Worm (Caenorhabditis elegans) whole organism, L4 larva: Measurements from ENCODE around the gene C14B9.3.

Experiments
- F37D6.2 ChIP-seq: sonication (generic microtip); optimal IDR thresholded peaks from 2 replicates; lab custom pipeline; 2016; ENCODE audit warnings: mild to moderate bottlenecking, missing genetic modification characterization, missing compliant biosample characterization
- F49E8.2 ChIP-seq: sonication (generic microtip); optimal IDR thresholded peaks from 2 replicates; lab custom pipeline; 2016; ENCODE audit warnings: missing compliant biosample characterization, mild to moderate bottlenecking, missing genetic modification characterization, borderline replicate concordance
- T20F7.1 ChIP-seq: fragments of 200-800 bp; sonication (Bioruptor generic); optimal IDR thresholded peaks from 2 replicates; lab custom pipeline; 2018; ENCODE audit warnings: mild to moderate bottlenecking, missing genetic modification characterization, missing compliant biosample characterization
- Y5F2A.4 ChIP-seq: fragments of 200-800 bp; sonication (Bioruptor generic); optimal IDR thresholded peaks from 2 replicates; lab custom pipeline; 2018; ENCODE audit warnings: mild to moderate bottlenecking, missing genetic modification characterization, missing compliant biosample characterization
- ZK546.5 ChIP-seq, 2 experiments: sonication (generic microtip); optimal IDR thresholded peaks; 2 replicates each; lab custom pipeline; 2017; ENCODE audit warnings: missing biosample characterization in 2 of 2, missing genetic modification characterization in 2 of 2
- aha-1 ChIP-seq: fragments of 150-350 bp; peaks from one replicate; lab custom pipeline; 2014; ENCODE audit warnings: missing biosample characterization, missing genetic modification characterization
- arid-1 ChIP-seq: fragments of 200-800 bp; sonication (Bioruptor generic); conservative IDR thresholded peaks from 2 replicates; pipeline ENCODE4 v1.3.6; 2022; ENCODE audit warnings: missing genetic modification reagents, missing genetic modification characterization, missing compliant biosample characterization
- ceh-28 ChIP-seq: fragments of 150-350 bp; optimal IDR thresholded peaks from 2 replicates; lab custom pipeline; 2014; ENCODE audit warnings: missing biosample characterization, missing genetic modification reagents, missing genetic modification characterization
- ceh-44 ChIP-seq: fragments of 200-800 bp; sonication (Bioruptor generic); IDR thresholded peaks from 2 replicates; pipeline ENCODE4 v1.3.6; 2022; ENCODE audit warnings: missing genetic modification reagents, missing genetic modification characterization, missing compliant biosample characterization
- cey-2 ChIP-seq: sonication (generic microtip); optimal IDR thresholded peaks from 3 replicates; lab custom pipeline; 2017; ENCODE audit warnings: missing genetic modification characterization, mild to moderate bottlenecking, missing compliant biosample characterization, antibody characterized with exemption, borderline replicate concordance; ENCODE audit not compliant: insufficient read depth
- daf-16 ChIP-seq, 3 experiments: sonication (generic microtip); optimal IDR thresholded peaks; 2 replicates each; lab custom pipeline; 2016 to 2017; ENCODE audit warnings: missing genetic modification characterization in 3 of 3, missing genetic modification reagents in 3 of 3, mild to moderate bottlenecking in 2 of 3, missing compliant biosample characterization in 2 of 3, missing biosample characterization in 1 of 3, moderate library complexity in 1 of 3
- dmd-6 ChIP-seq: fragments of 200-800 bp; sonication (Bioruptor generic); IDR thresholded peaks from 2 replicates; pipeline ENCODE4 v1.3.6; 2022; ENCODE audit warnings: missing genetic modification reagents, missing genetic modification characterization, missing compliant biosample characterization
- dpl-1 ChIP-seq: fragments of 150-350 bp; optimal IDR thresholded peaks from 2 replicates; lab custom pipeline; 2014; ENCODE audit warnings: missing biosample characterization, missing genetic modification reagents, missing genetic modification characterization
- duxl-1 ChIP-seq: sonication (generic microtip); optimal IDR thresholded peaks from 2 replicates; lab custom pipeline; 2016; ENCODE audit warnings: mild to moderate bottlenecking, missing genetic modification characterization, moderate library complexity, missing compliant biosample characterization; ENCODE audit not compliant: poor library complexity
- dve-1 ChIP-seq: sonication (generic microtip); optimal IDR thresholded peaks from 2 replicates; lab custom pipeline; 2017; ENCODE audit warnings: antibody characterized with exemption, mild to moderate bottlenecking, missing genetic modification characterization, missing compliant biosample characterization; ENCODE audit not compliant: insufficient read depth
- fkh-10 ChIP-seq: fragments of 150-350 bp; optimal IDR thresholded peaks from 2 replicates; lab custom pipeline; 2014; ENCODE audit warnings: missing biosample characterization, missing genetic modification reagents, missing genetic modification characterization
- fos-1 ChIP-seq: fragments of 150-350 bp; optimal IDR thresholded peaks from 2 replicates; lab custom pipeline; 2014; ENCODE audit warnings: missing biosample characterization, missing genetic modification characterization
- hlh-11 ChIP-seq: fragments of 200-800 bp; sonication (Bioruptor generic); optimal IDR thresholded peaks from 2 replicates; lab custom pipeline; 2018; ENCODE audit warnings: mild to moderate bottlenecking, missing genetic modification characterization, missing compliant biosample characterization
- hlh-30 ChIP-seq: sonication (generic microtip); optimal IDR thresholded peaks from 2 replicates; lab custom pipeline; 2017; ENCODE audit warnings: antibody characterized with exemption, mild to moderate bottlenecking, missing genetic modification characterization, missing compliant biosample characterization; ENCODE audit not compliant: insufficient read depth
- hmg-1.1 ChIP-seq: fragments of 200-800 bp; sonication (Bioruptor generic); IDR thresholded peaks from 2 replicates; pipeline ENCODE4 v1.3.6; 2022; ENCODE audit warnings: missing genetic modification reagents, missing genetic modification characterization, missing compliant biosample characterization
- lin-1 ChIP-seq: fragments of 200-800 bp; sonication (Bioruptor generic); IDR thresholded peaks from 2 replicates; pipeline ENCODE4 v1.3.6; 2022; ENCODE audit warnings: missing genetic modification reagents, missing genetic modification characterization, missing compliant biosample characterization
- lin-15B ChIP-seq: fragments of 150-350 bp; sonication (generic microtip); optimal IDR thresholded peaks from 3 replicates; lab custom pipeline; 2014; ENCODE audit warnings: missing biosample characterization, missing genetic modification characterization
- lin-38 ChIP-seq: fragments of 200-800 bp; sonication (Bioruptor generic); IDR thresholded peaks from 2 replicates; pipeline ENCODE4 v1.3.6; 2022; ENCODE audit warnings: missing genetic modification reagents, missing genetic modification characterization, missing compliant biosample characterization
- lsy-2 ChIP-seq, 2 experiments: fragments of 150-350 bp in 1 of 2; sonication (generic microtip) in 1 of 2; optimal IDR thresholded peaks; 2 replicates each; lab custom pipeline; 2014 to 2017; ENCODE audit warnings: missing biosample characterization in 2 of 2, missing genetic modification characterization in 2 of 2
- madf-9 ChIP-seq: fragments of 200-800 bp; sonication (Bioruptor generic); conservative IDR thresholded peaks from 2 replicates; pipeline ENCODE4 v1.3.6; 2022; ENCODE audit warnings: missing genetic modification reagents, missing genetic modification characterization, missing compliant biosample characterization
- mdl-1 ChIP-seq, 2 experiments: fragments of 150-350 bp in 1 of 2; sonication (generic microtip) in 1 of 2; optimal IDR thresholded peaks; 2 replicates each; lab custom pipeline; 2014 to 2017; ENCODE audit warnings: missing biosample characterization in 2 of 2, missing genetic modification characterization in 2 of 2
- mep-1 ChIP-seq: fragments of 150-350 bp; sonication (generic microtip); optimal IDR thresholded peaks from 3 replicates; lab custom pipeline; 2014; ENCODE audit warnings: missing biosample characterization, missing genetic modification characterization
- mes-2 ChIP-seq: sonication (generic microtip); optimal IDR thresholded peaks from 2 replicates; lab custom pipeline; 2016; ENCODE audit warnings: missing genotype, mild to moderate bottlenecking, missing genetic modification characterization, missing compliant biosample characterization; ENCODE audit not compliant: poor library complexity, severe bottlenecking
- mxl-2 ChIP-seq: fragments of 200-800 bp; sonication (Bioruptor generic); conservative IDR thresholded peaks from 2 replicates; pipeline ENCODE4 v1.3.6; 2022; ENCODE audit warnings: missing genetic modification reagents, missing genetic modification characterization, missing compliant biosample characterization
- nhr-11 ChIP-seq: fragments of 150-350 bp; optimal IDR thresholded peaks from 2 replicates; lab custom pipeline; 2014; ENCODE audit warnings: missing biosample characterization, missing genetic modification characterization
- nhr-111 ChIP-seq: fragments of 200-800 bp; sonication (Bioruptor generic); optimal IDR thresholded peaks from 2 replicates; lab custom pipeline; 2018; ENCODE audit warnings: mild to moderate bottlenecking, missing genetic modification characterization, missing compliant biosample characterization
- nhr-237 ChIP-seq: sonication (generic microtip); optimal IDR thresholded peaks from 2 replicates; lab custom pipeline; 2017; ENCODE audit warnings: missing biosample characterization, missing genetic modification characterization
- nhr-28 ChIP-seq: fragments of 150-350 bp; optimal IDR thresholded peaks from 2 replicates; lab custom pipeline; 2014; ENCODE audit warnings: missing biosample characterization, missing genetic modification characterization
- nhr-6 ChIP-seq: fragments of 150-350 bp; optimal IDR thresholded peaks from 2 replicates; lab custom pipeline; 2014; ENCODE audit warnings: missing biosample characterization, missing genetic modification characterization
- nhr-77 ChIP-seq: fragments of 150-350 bp; optimal IDR thresholded peaks from 2 replicates; lab custom pipeline; 2014; ENCODE audit warnings: missing biosample characterization, missing genetic modification characterization
- pha-4 ChIP-seq, 2 experiments: fragments of 150-350 bp in 1 of 2; fragments of 200-800 bp in 1 of 2; sonication (Bioruptor generic) in 1 of 2; IDR thresholded peaks in 1 of 2; optimal IDR thresholded peaks in 1 of 2; 2 replicates each; pipeline versions ENCODE4 v1.3.6 to Lab custom; 2014 to 2022; ENCODE audit warnings: missing genetic modification characterization in 2 of 2, missing genetic modification reagents in 2 of 2, missing biosample characterization in 1 of 2, missing compliant biosample characterization in 1 of 2
- php-3 ChIP-seq: fragments of 200-800 bp; sonication (Bioruptor generic); IDR thresholded peaks from 2 replicates; pipeline ENCODE4 v1.3.6; 2022; ENCODE audit warnings: missing genetic modification reagents, missing genetic modification characterization, missing compliant biosample characterization
- pqm-1 ChIP-seq: sonication (generic microtip); optimal IDR thresholded peaks from 2 replicates; lab custom pipeline; 2017; ENCODE audit warnings: missing biosample characterization, missing genetic modification characterization
- rbr-2 ChIP-seq: sonication (generic microtip); optimal IDR thresholded peaks from 2 replicates; lab custom pipeline; 2016; ENCODE audit warnings: missing genotype, missing genetic modification characterization, missing compliant biosample characterization
- sdz-12 ChIP-seq: fragments of 200-800 bp; sonication (Bioruptor generic); optimal IDR thresholded peaks from 2 replicates; lab custom pipeline; 2018; ENCODE audit warnings: mild to moderate bottlenecking, missing genetic modification characterization, missing compliant biosample characterization
- snpc-1.2 ChIP-seq: fragments of 200-800 bp; sonication (Bioruptor generic); IDR thresholded peaks from 2 replicates; pipeline ENCODE4 v1.3.6; 2022; ENCODE audit warnings: missing genetic modification reagents, missing genetic modification characterization, missing compliant biosample characterization
- spr-1 ChIP-seq: sonication (generic microtip); optimal IDR thresholded peaks from 2 replicates; lab custom pipeline; 2016; ENCODE audit warnings: mild to moderate bottlenecking, missing genetic modification characterization, missing compliant biosample characterization
- unc-39 ChIP-seq: sonication (generic microtip); optimal IDR thresholded peaks from 2 replicates; lab custom pipeline; 2017; ENCODE audit warnings: missing biosample characterization, missing genetic modification characterization
- zag-1 ChIP-seq: fragments of 150-350 bp; optimal IDR thresholded peaks from 2 replicates; lab custom pipeline; 2014; ENCODE audit warnings: missing biosample characterization, missing genetic modification characterization
- zfp-3 ChIP-seq: fragments of 200-800 bp; sonication (Bioruptor generic); conservative IDR thresholded peaks from 2 replicates; pipeline ENCODE4 v1.3.6; 2022; ENCODE audit warnings: missing genetic modification reagents, missing genetic modification characterization, missing compliant biosample characterization
- zip-2 ChIP-seq: fragments of 150-350 bp; optimal IDR thresholded peaks from 2 replicates; lab custom pipeline; 2014; ENCODE audit warnings: missing biosample characterization, missing genetic modification characterization
- ztf-7 ChIP-seq: fragments of 150-350 bp; optimal IDR thresholded peaks from 2 replicates; lab custom pipeline; 2014; ENCODE audit warnings: missing biosample characterization, missing genetic modification characterization

Gene C14B9.3

ce11 chrIII:8091408-8091807, 17.2 kb upstream of the C14B9.3 start, which contains the start of gene idi-1:
Gene idi-1, plus strand, starts transcription at chrIII:8091708.
- no peak for TF ChIP-seq php-3 (GFP tag; lab: Robert Waterston, UW)
- no peak for TF ChIP-seq T20F7.1
- TF ChIP-seq, all 104 proteins: peak for 0

- no peak for TF ChIP-seq cey-2 (tag; lab: Kevin White, UChicago)
- no peak for TF ChIP-seq zag-1
- peak; percentile 72 for TF ChIP-seq mep-1 (tag; lab: Kevin White, UChicago)
- TF ChIP-seq hlh-30 (tag; lab: Kevin White, UChicago), result peak; percentile 94
- TF ChIP-seq F49E8.2 (tag; lab: Kevin White, UChicago), result no peak
- TF ChIP-seq zfp-3 (GFP tag; lab: Robert Waterston, UW), result no peak
- no peak for TF ChIP-seq pha-4 (GFP tag; IDR thresholded peaks at IDR 0.05; lab: Robert Waterston, UW)
- peak; percentile 20 for TF ChIP-seq pha-4 (tag; optimal IDR thresholded peaks at IDR 0.05; lab: Kevin White, UChicago)
- no peak for TF ChIP-seq mdl-1 (tag; optimal IDR thresholded peaks at IDR 0.05; lab: Kevin White, UChicago)
- no peak for TF ChIP-seq arid-1 (GFP tag; lab: Robert Waterston, UW)
- peak; percentile 89 for TF ChIP-seq hlh-11
- no peak for TF ChIP-seq sdz-12 (GFP tag; lab: Kevin White, UChicago)
- TF ChIP-seq ztf-7, result no peak
- 0 out of 2 replicates have a peak, but pooled peaks have one; percentile 16 for TF ChIP-seq dmd-6
- TF ChIP-seq ZK546.5 (tag; optimal IDR thresholded peaks at IDR 0.05; lab: Kevin White, UChicago), result no peak
- TF ChIP-seq nhr-237, result no peak
- no peak for TF ChIP-seq nhr-111 (GFP tag; lab: Kevin White, UChicago)
- TF ChIP-seq snpc-1.2 (GFP tag; lab: Robert Waterston, UW), result no peak
- TF ChIP-seq fkh-10, result peak; percentile 32
- peak; percentile 58 for TF ChIP-seq dpl-1 (GFP tag; lab: Kevin White, UChicago)
- no peak for TF ChIP-seq Y5F2A.4 (GFP tag; lab: Kevin White, UChicago)
- peak; percentile 70 for TF ChIP-seq nhr-77 (tag; lab: Kevin White, UChicago)
- peak; percentile 72 for TF ChIP-seq mes-2 (tag; lab: Kevin White, UChicago)
- TF ChIP-seq rbr-2 (tag; lab: Kevin White, UChicago), result peak; percentile 35
- peak; percentile 31 for TF ChIP-seq pqm-1 (tag; lab: Kevin White, UChicago)
- no peak for TF ChIP-seq unc-39 (tag; lab: Kevin White, UChicago)
- TF ChIP-seq lin-1 (GFP tag; lab: Robert Waterston, UW), result no peak
- no peak for TF ChIP-seq duxl-1
- TF ChIP-seq ceh-44 (GFP tag; lab: Robert Waterston, UW), result no peak
- no peak for TF ChIP-seq ceh-28 (tag; lab: Kevin White, UChicago)
- TF ChIP-seq zip-2, result no peak
- TF ChIP-seq T20F7.1, result peak; percentile 39
- no peak for TF ChIP-seq mxl-2 (GFP tag; lab: Robert Waterston, UW)
- peak; percentile 18 to 90 for TF ChIP-seq lsy-2 (tag; optimal IDR thresholded peaks at IDR 0.05; lab: Kevin White, UChicago)
- no peak for TF ChIP-seq daf-16 (GFP tag; optimal IDR thresholded peaks at IDR 0.05; lab: Kevin White, UChicago)
- peak; percentile 9 for TF ChIP-seq daf-16 (tag; optimal IDR thresholded peaks at IDR 0.05; lab: Kevin White, UChicago)
- no peak for TF ChIP-seq nhr-11 (tag; lab: Kevin White, UChicago)
- TF ChIP-seq fos-1 (tag; lab: Kevin White, UChicago), result no peak
- TF ChIP-seq aha-1 (tag; lab: Kevin White, UChicago), result peak; percentile 57
- TF ChIP-seq hmg-1.1 (GFP tag; lab: Robert Waterston, UW), result 0 out of 2 replicates have a peak, but pooled peaks have one; percentile 25
- no peak for TF ChIP-seq F37D6.2 (tag; lab: Kevin White, UChicago)
- TF ChIP-seq lin-15B, result no peak
- TF ChIP-seq dve-1, result peak; percentile 63
- peak; percentile 87 for TF ChIP-seq lin-38 (GFP tag; lab: Robert Waterston, UW)
- TF ChIP-seq nhr-28 (tag; lab: Kevin White, UChicago), result peak; percentile 43
- peak; percentile 50 for TF ChIP-seq nhr-6 (tag; lab: Kevin White, UChicago)
- no peak for TF ChIP-seq spr-1 (tag; lab: Kevin White, UChicago)
- TF ChIP-seq madf-9 (GFP tag; lab: Robert Waterston, UW), result no peak
Observed at ce11 chrIII:8093079-8093623, 15.4 kb upstream of the C14B9.3 start, which contains the start of gene K06H7.2. Gene K06H7.2, plus strand, starts transcription at chrIII:8093573.
